Worm (Caenorhabditis elegans): ENCODE results near the gene C18B2.3.

The C18B2.3 gene

DNA sequence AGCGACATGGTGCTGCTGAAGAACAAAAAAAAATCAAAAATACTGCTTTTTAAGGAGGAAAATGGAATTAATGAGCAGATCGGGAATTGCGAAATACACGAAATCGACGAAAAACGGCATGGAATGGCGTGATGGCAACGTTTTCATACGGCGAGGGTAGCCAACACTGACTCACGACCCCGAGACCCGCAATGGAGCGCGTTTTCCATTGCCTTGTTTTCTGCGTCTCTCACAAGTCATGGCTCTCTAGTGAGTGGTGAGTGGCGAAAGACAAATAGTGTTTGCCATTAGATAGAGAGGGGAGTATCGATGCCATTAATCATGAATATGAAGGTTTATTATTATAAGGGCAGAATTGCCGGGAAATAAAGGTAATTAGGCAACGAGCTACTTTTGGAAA lies 4.1 kb downstream of the C18B2.3 start, which contains the start of gene C18B2.4:
TSS of gene C18B2.4 (minus strand) at position 15 of the 400 bp plus-strand sequence.
- TF ChIP-seq mep-1 (tag; optimal IDR thresholded peaks at IDR 0.05) (peak; percentile 57), drap-1 (GFP tag; optimal IDR thresholded peaks at IDR 0.05) (peak; percentile 27), flh-1 (GFP tag; optimal IDR thresholded peaks at IDR 0.05) (no peak), ham-2 (GFP tag; optimal IDR thresholded peaks at IDR 0.05) (no peak), hlh-1 (tag; optimal IDR thresholded peaks at IDR 0.05) (no peak), mls-2 (tag; optimal IDR thresholded peaks at IDR 0.05) (peak; percentile 72), nhr-28 (tag; optimal IDR thresholded peaks at IDR 0.05) (no peak), elt-3 (tag; optimal IDR thresholded peaks at IDR 0.05) (no peak), ztf-11 (tag; optimal IDR thresholded peaks at IDR 0.05) (no peak), sem-2 (GFP tag; optimal IDR thresholded peaks at IDR 0.05) (no peak), nhr-2 (tag; optimal IDR thresholded peaks at IDR 0.05) (no peak), unc-120 (tag; optimal IDR thresholded peaks at IDR 0.05; ENCODE audit: poor library complexity, severe bottlenecking) (peak; percentile 79), blmp-1 (tag; optimal IDR thresholded peaks at IDR 0.05) (no peak), lin-32 (GFP tag; optimal IDR thresholded peaks at IDR 0.05) (no peak), ces-1 (GFP tag; optimal IDR thresholded peaks at IDR 0.05) (peak; percentile 58), nhr-12 (tag; optimal IDR thresholded peaks at IDR 0.05) (no peak), sptf-1 (tag; optimal IDR thresholded peaks at IDR 0.05) (no peak), pha-4 (tag; optimal IDR thresholded peaks at IDR 0.05) (peak; percentile 28), unc-39 (tag; optimal IDR thresholded peaks at IDR 0.05) (no peak), M03D4.4 (tag; optimal IDR thresholded peaks at IDR 0.05) (no peak), cnd-1 (tag; optimal IDR thresholded peaks at IDR 0.05) (no peak), zip-8 (tag; optimal IDR thresholded peaks at IDR 0.05) (no peak), lin-13 (tag; optimal IDR thresholded peaks at IDR 0.05) (no peak), lsy-2 (tag; optimal IDR thresholded peaks at IDR 0.05) (no peak), tbx-8 (GFP tag; optimal IDR thresholded peaks at IDR 0.05) (no peak), ceh-43 (GFP tag; optimal IDR thresholded peaks at IDR 0.05) (peak; percentile 46), nhr-76 (tag; optimal IDR thresholded peaks at IDR 0.05) (no peak), bed-3 (GFP tag; optimal IDR thresholded peaks at IDR 0.05) (no peak), ceh-83 (GFP tag; optimal IDR thresholded peaks at IDR 0.05) (no peak), mab-5 (tag; optimal IDR thresholded peaks at IDR 0.05) (no peak), unc-62 (GFP tag; optimal IDR thresholded peaks at IDR 0.05) (peak; percentile 83), nhr-237 (tag; optimal IDR thresholded peaks at IDR 0.05) (peak; percentile 17), ceh-39 (tag; optimal IDR thresholded peaks at IDR 0.05) (peak; percentile 4), elt-1 (tag; optimal IDR thresholded peaks at IDR 0.05; ENCODE audit: borderline replicate concordance, insufficient read depth) (no peak), snpc-4 (tag; optimal IDR thresholded peaks at IDR 0.05) (no peak)

- TF ChIP-seq unc-120 (tag; optimal IDR thresholded peaks at IDR 0.05; ENCODE audit: poor library complexity, severe bottlenecking) (no peak), lin-32 (GFP tag; optimal IDR thresholded peaks at IDR 0.05) (no peak), hlh-1 (tag; optimal IDR thresholded peaks at IDR 0.05) (no peak), ceh-39 (tag; optimal IDR thresholded peaks at IDR 0.05) (no peak), M03D4.4 (tag; optimal IDR thresholded peaks at IDR 0.05) (no peak), snpc-4 (tag; optimal IDR thresholded peaks at IDR 0.05) (no peak), zip-8 (tag; optimal IDR thresholded peaks at IDR 0.05) (no peak)
These were observed 8.8 kb downstream of the C18B2.3 start for ce11 chrX:3610442-3610841.

ce11 chrX:3611042-3611623 lies 9.5 kb downstream of the C18B2.3 start, which contains the start of gene C18B2.5:
TSS of gene C18B2.5 (minus strand) at chrX:3611092.
- TF ChIP-seq ztf-11 (tag; optimal IDR thresholded peaks at IDR 0.05) (no peak), unc-62 (GFP tag; optimal IDR thresholded peaks at IDR 0.05) (no peak), tbx-8 (GFP tag; optimal IDR thresholded peaks at IDR 0.05) (no peak), mep-1 (tag; optimal IDR thresholded peaks at IDR 0.05) (no peak), cnd-1 (tag; optimal IDR thresholded peaks at IDR 0.05) (no peak), zip-8 (tag; optimal IDR thresholded peaks at IDR 0.05) (no peak)

DNA sequence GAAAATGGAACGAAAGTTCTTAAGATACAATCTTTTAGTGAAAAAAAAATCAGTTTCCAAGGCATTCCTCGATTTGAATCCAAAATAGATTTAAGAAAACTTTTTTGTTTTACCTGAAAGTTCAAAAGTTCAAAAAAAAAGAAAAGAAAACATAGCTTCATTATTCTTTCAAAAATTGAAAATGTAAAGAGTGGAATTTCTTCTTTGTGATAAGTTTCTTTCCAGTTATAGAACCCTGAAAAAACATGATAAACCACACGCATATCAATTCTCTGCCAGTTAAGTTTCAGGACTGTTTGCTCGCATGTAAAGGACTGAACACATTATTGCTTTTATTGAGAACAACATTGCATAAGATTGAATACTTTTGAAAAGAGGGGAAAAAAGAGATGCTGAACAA lies 10.1 kb downstream of the C18B2.3 start:
- TF ChIP-seq mls-2 (tag; optimal IDR thresholded peaks at IDR 0.05) (no peak), lsy-2 (tag; optimal IDR thresholded peaks at IDR 0.05) (no peak), lin-13 (tag; optimal IDR thresholded peaks at IDR 0.05) (no peak), bed-3 (GFP tag; optimal IDR thresholded peaks at IDR 0.05) (no peak), M03D4.4 (tag; optimal IDR thresholded peaks at IDR 0.05) (no peak), snpc-4 (tag; optimal IDR thresholded peaks at IDR 0.05) (no peak), hlh-1 (tag; optimal IDR thresholded peaks at IDR 0.05) (no peak), sptf-1 (tag; optimal IDR thresholded peaks at IDR 0.05) (no peak), unc-120 (tag; optimal IDR thresholded peaks at IDR 0.05; ENCODE audit: poor library complexity, severe bottlenecking) (no peak), unc-62 (GFP tag; optimal IDR thresholded peaks at IDR 0.05) (no peak), unc-39 (tag; optimal IDR thresholded peaks at IDR 0.05) (no peak), ces-1 (GFP tag; optimal IDR thresholded peaks at IDR 0.05) (no peak), ceh-43 (GFP tag; optimal IDR thresholded peaks at IDR 0.05) (no peak), tbx-8 (GFP tag; optimal IDR thresholded peaks at IDR 0.05) (no peak), ztf-11 (tag; optimal IDR thresholded peaks at IDR 0.05) (no peak), nhr-2 (tag; optimal IDR thresholded peaks at IDR 0.05) (no peak), nhr-12 (tag; optimal IDR thresholded peaks at IDR 0.05) (no peak), elt-1 (tag; optimal IDR thresholded peaks at IDR 0.05; ENCODE audit: borderline replicate concordance, insufficient read depth) (no peak), nhr-237 (tag; optimal IDR thresholded peaks at IDR 0.05) (no peak)
